Worm (Caenorhabditis elegans) whole organism, L1 larva: ENCODE data around the gene F07G6.10.
A peak's percentile ranks its signal among the peaks of the same experiment; 100 is the strongest.
"Not testable (repeated sequence)": the region's sequence is repeated elsewhere in the genome, so short reads cannot be mapped to it uniquely, and the experiment has no call there.

Experiments used
- C34B4.2 ChIP-seq: sonication (generic microtip); optimal IDR thresholded peaks from 2 replicates; lab custom pipeline; 2017; ENCODE audit warnings: mild to moderate bottlenecking, missing genetic modification characterization, missing compliant biosample characterization
- Y116A8C.19 ChIP-seq: sonication (generic microtip); optimal IDR thresholded peaks from 2 replicates; lab custom pipeline; 2016; ENCODE audit warnings: missing compliant biosample characterization, missing genetic modification characterization, borderline replicate concordance
- aly-2 ChIP-seq: fragments of 150-350 bp; optimal IDR thresholded peaks from 2 replicates; lab custom pipeline; 2014; ENCODE audit warnings: missing biosample characterization, missing genetic modification characterization
- ceh-8 ChIP-seq: fragments of 200-800 bp; sonication (Bioruptor generic); optimal IDR thresholded peaks from 2 replicates; lab custom pipeline; 2018; ENCODE audit warnings: mild to moderate bottlenecking, missing genetic modification characterization, moderate library complexity, missing compliant biosample characterization
- ceh-90 ChIP-seq: sonication (generic microtip); optimal IDR thresholded peaks from 2 replicates; lab custom pipeline; 2016; ENCODE audit warnings: missing genetic modification characterization, missing compliant biosample characterization
- dpl-1 ChIP-seq, 3 experiments: fragments of 150-350 bp in 2 of 3; sonication (generic microtip) in 1 of 3; optimal IDR thresholded peaks; 2 replicates each; lab custom pipeline; 2014 to 2017; ENCODE audit warnings: missing biosample characterization in 3 of 3, missing genetic modification characterization in 3 of 3, missing genetic modification reagents in 3 of 3
- efl-1 ChIP-seq, 4 experiments: fragments of 150-350 bp; optimal IDR thresholded peaks in 3 of 4; peaks in 1 of 4; 1 replicate in 1 of 4; 2 replicates in 3 of 4; lab custom pipeline; 2014; ENCODE audit warnings: missing biosample characterization in 2 of 4, missing genetic modification characterization in 2 of 4, missing genetic modification reagents in 2 of 4
- egl-13 ChIP-seq: sonication (generic microtip); optimal IDR thresholded peaks from 2 replicates; lab custom pipeline; 2016; ENCODE audit warnings: missing genotype, missing genetic modification reagents, missing genetic modification characterization, missing compliant biosample characterization
- elt-2 ChIP-seq: sonication (generic microtip); optimal IDR thresholded peaks from 2 replicates; lab custom pipeline; 2016; ENCODE audit warnings: missing genetic modification characterization, mild to moderate bottlenecking, inconsistent platforms, missing compliant biosample characterization, missing genetic modification reagents
- elt-3 ChIP-seq, 6 experiments: fragments of 150-350 bp in 1 of 6; sonication (generic microtip); optimal IDR thresholded peaks; 2 replicates each; lab custom pipeline; 2017 to 2018; ENCODE audit warnings: missing biosample characterization in 6 of 6, missing genetic modification characterization in 6 of 6, inconsistent platforms in 1 of 6
- fkh-8 ChIP-seq: sonication (generic microtip); optimal IDR thresholded peaks from 2 replicates; lab custom pipeline; 2016; ENCODE audit warnings: mild to moderate bottlenecking, missing genetic modification characterization, missing compliant biosample characterization
- grh-1 ChIP-seq: fragments of 200-800 bp; sonication (Bioruptor generic); IDR thresholded peaks from 2 replicates; pipeline ENCODE4 v1.3.6; 2022; ENCODE audit warnings: missing genetic modification reagents, missing genetic modification characterization, missing compliant biosample characterization
- hpl-2 ChIP-seq: fragments of 150-350 bp; optimal IDR thresholded peaks from 2 replicates; lab custom pipeline; 2014; ENCODE audit warnings: missing biosample characterization, missing genetic modification reagents, missing genetic modification characterization
- irx-1 ChIP-seq: sonication (generic microtip); optimal IDR thresholded peaks from 2 replicates; lab custom pipeline; 2016; ENCODE audit warnings: missing genetic modification characterization, missing compliant biosample characterization
- mdl-1 ChIP-seq, 2 experiments: fragments of 150-350 bp; optimal IDR thresholded peaks; 2 replicates each; lab custom pipeline; 2014 to 2017; ENCODE audit warnings: missing biosample characterization in 2 of 2, missing genetic modification characterization in 2 of 2, inconsistent platforms in 1 of 2
- nhr-11 ChIP-seq: fragments of 150-350 bp; optimal IDR thresholded peaks from 2 replicates; lab custom pipeline; 2014; ENCODE audit warnings: missing biosample characterization, missing genetic modification characterization
- nhr-28 ChIP-seq: fragments of 150-350 bp; optimal IDR thresholded peaks from 2 replicates; lab custom pipeline; 2014; ENCODE audit warnings: missing biosample characterization, missing genetic modification characterization
- nhr-47 ChIP-seq: sonication (generic microtip); optimal IDR thresholded peaks from 2 replicates; lab custom pipeline; 2016; ENCODE audit warnings: mild to moderate bottlenecking, missing genetic modification characterization, moderate library complexity, missing compliant biosample characterization
- nhr-84 ChIP-seq: sonication (generic microtip); optimal IDR thresholded peaks from 2 replicates; lab custom pipeline; 2017; ENCODE audit warnings: missing biosample characterization, missing genetic modification characterization
- pax-3 ChIP-seq: fragments of 200-800 bp; sonication (Bioruptor generic); optimal IDR thresholded peaks from 2 replicates; lab custom pipeline; 2018; ENCODE audit warnings: mild to moderate bottlenecking, missing genetic modification characterization, moderate library complexity, missing compliant biosample characterization
- snu-23 ChIP-seq: sonication (generic microtip); optimal IDR thresholded peaks from 2 replicates; lab custom pipeline; 2016; ENCODE audit warnings: missing genetic modification characterization, missing compliant biosample characterization
- swsn-7 ChIP-seq: sonication (generic microtip); optimal IDR thresholded peaks from 2 replicates; lab custom pipeline; 2016; ENCODE audit warnings: missing genetic modification characterization, missing compliant biosample characterization
- unc-86 ChIP-seq: sonication (generic microtip); optimal IDR thresholded peaks from 2 replicates; lab custom pipeline; 2016; ENCODE audit warnings: missing genetic modification characterization, missing compliant biosample characterization

F07G6.10 gene

DNA sequence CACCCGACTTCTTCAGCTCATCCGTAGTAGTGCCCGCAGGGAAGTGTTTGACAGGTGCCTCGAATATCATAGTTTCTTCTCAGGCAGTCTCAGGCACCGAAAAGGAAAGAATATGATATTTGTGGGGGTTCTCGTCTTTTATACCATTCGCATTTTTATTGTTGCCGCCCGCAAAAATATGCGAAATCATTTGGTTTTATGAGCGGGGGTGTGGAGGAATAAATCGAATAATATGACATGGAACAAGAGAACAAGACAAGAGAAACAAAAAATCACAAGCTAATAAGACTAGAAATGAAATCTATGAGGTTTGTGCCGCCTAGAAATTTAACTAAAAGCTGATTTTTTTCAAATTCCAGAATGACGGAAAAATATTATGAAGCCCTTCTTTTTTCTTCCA is 17.3 kb upstream of the F07G6.10 start, which contains the start of gene F07G6.8:
TSS of gene F07G6.8 (minus strand) at position 101 of the 400 bp plus-strand sequence.
- no peak for TF ChIP-seq egl-13 (tag; lab: Kevin White, UChicago)
- TF ChIP-seq pax-3 (tag; lab: Kevin White, UChicago), result no peak
- TF ChIP-seq nhr-11, result no peak
- no peak for TF ChIP-seq irx-1
- no peak for TF ChIP-seq Y116A8C.19
- TF ChIP-seq elt-2 (tag; lab: Kevin White, UChicago), result no peak

DNA sequence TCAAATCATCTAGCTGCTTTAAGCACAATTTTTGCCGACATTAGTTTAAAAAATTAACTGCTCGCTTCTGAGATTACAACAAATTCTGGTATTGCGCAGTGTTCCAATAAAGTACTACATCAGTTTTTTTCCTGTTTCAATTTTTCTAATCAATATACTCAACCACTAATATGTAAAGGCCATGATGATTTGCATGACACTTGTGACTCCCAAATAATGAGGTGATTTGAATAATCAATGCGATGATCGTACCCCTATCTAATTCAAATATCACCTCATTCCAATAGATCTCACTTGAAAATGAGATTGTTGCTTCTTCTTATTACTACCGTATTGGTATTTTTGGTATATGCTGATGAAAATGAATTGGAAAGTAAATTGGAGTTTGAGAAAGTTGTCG is 10.7 kb upstream of the F07G6.10 start, which contains the start of gene F07G6.2:
TSS of gene F07G6.2 (plus strand) at position 301 of the 400 bp plus-strand sequence.
- TF ChIP-seq mdl-1 (tag; optimal IDR thresholded peaks at IDR 0.05; lab: Kevin White, UChicago) (no peak), C34B4.2 (tag; lab: Kevin White, UChicago) (no peak)

ce11 chrX:1729558-1729957 is 8.1 kb upstream of the F07G6.10 start, which contains the start of gene dgn-3:
Gene dgn-3, plus strand, starts transcription at chrX:1729858.
- TF ChIP-seq nhr-11 (no peak), dpl-1 (GFP tag; optimal IDR thresholded peaks at IDR 0.05; lab: Kevin White, UChicago) (no peak)

ce11 chrX:1735941-1736340 is 1.8 kb upstream of the F07G6.10 start, which contains the start of gene F07G6.12:
Gene F07G6.12, plus strand, starts transcription at chrX:1736241.
- TF ChIP-seq elt-3 (tag; optimal IDR thresholded peaks at IDR 0.05; lab: Kevin White, UChicago), result no peak
- TF ChIP-seq nhr-28 (tag; lab: Kevin White, UChicago), result no peak
- no peak for TF ChIP-seq nhr-47

- not testable (repeated sequence) for TF ChIP-seq hpl-2 (GFP tag; lab: Kevin White, UChicago); mdl-1 (tag; optimal IDR thresholded peaks at IDR 0.05; lab: Kevin White, UChicago); elt-3 (tag; optimal IDR thresholded peaks at IDR 0.05; lab: Kevin White, UChicago)
These were observed 4.8 kb downstream of the F07G6.10 start, which contains the start of gene Y75D11A.2 for ce11 chrX:1742530-1742929. Gene Y75D11A.2, plus strand, starts transcription at chrX:1742830.

- not testable (repeated sequence) for TF ChIP-seq swsn-7 (tag; lab: Kevin White, UChicago); snu-23 (GFP tag; lab: Kevin White, UChicago); fkh-8 (tag; lab: Kevin White, UChicago)
These were observed 8.4 kb downstream of the F07G6.10 start, which contains the start of gene Y75D11A.3 for ce11 chrX:1746117-1746516. Gene Y75D11A.3, minus strand, starts transcription at chrX:1746217.

ce11 chrX:1748476-1748875 is 10.8 kb downstream of the F07G6.10 start, which contains the start of gene Y75D11A.6:
Gene Y75D11A.6, minus strand, starts transcription at chrX:1748576.
- not testable (repeated sequence) for TF ChIP-seq aly-2 (tag; lab: Kevin White, UChicago); Y116A8C.19; ceh-90

ce11 chrX:1769636-1770035 is 31.9 kb downstream of the F07G6.10 start:
- TF ChIP-seq unc-86 (tag; lab: Kevin White, UChicago), result no peak
- no peak for TF ChIP-seq efl-1 (optimal IDR thresholded peaks at IDR 0.05; lab: Kevin White, UChicago)
- peak in 1 of 2 experiments; percentile 14 for TF ChIP-seq efl-1 (GFP tag; optimal IDR thresholded peaks at IDR 0.05 in 1 of 2; lab: Kevin White, UChicago)
- TF ChIP-seq, all 84 proteins: peak for 1

- TF ChIP-seq grh-1 (GFP tag; lab: Robert Waterston, UW) (no peak), aly-2 (tag; lab: Kevin White, UChicago) (no peak), nhr-84 (tag; lab: Kevin White, UChicago) (no peak), ceh-8 (GFP tag; lab: Kevin White, UChicago) (peak; percentile 56)
These were observed 40.3 kb downstream of the F07G6.10 start, which contains the start of gene elc-2 for ce11 chrX:1777988-1778387. Gene elc-2, minus strand, starts transcription at chrX:1778088.
